Fruit fly (Drosophila melanogaster): ENCODE measurements around the gene DIP-iota.

Gene DIP-iota

DNA sequence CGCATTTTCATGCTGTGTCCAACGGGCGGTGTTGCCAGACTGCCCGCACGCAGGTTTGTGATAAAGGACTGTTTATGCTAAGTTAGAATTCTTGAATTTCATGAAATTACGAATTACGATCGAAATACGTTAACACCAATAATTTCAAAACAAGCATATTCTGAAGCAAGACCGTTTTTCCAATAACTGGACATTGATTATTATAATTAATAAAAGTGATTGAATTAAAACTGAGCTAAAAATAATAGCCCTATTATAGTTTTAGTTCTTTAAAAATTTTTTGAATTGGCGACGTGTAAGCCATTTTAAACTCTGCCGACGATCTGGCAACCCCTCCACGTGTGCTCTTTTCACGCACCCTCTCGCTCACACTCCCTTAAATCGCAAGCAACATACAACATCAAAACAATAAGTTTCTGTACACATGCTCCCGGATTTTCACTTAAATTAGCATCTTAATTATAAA lies 26.7 kb upstream of the DIP-iota start (continued):
- TF ChIP-seq CG11695 (GFP tag; IDR thresholded peaks at IDR 0.05) (peak; percentile 96), CG6175 (GFP tag; IDR thresholded peaks at IDR 0.05) (peak; percentile 74; the same call in 2 of the 3 replicates), CG17612 (GFP tag; IDR thresholded peaks at IDR 0.05) (peak; percentile 85), CG1647 (GFP tag; optimal IDR thresholded peaks at IDR 0.05) (peak; percentile 87), CG5180 (GFP tag; optimal IDR thresholded peaks at IDR 0.05) (peak; percentile 85), CG32532 (GFP tag; IDR thresholded peaks at IDR 0.05) (peak; percentile 95), CG7357 (GFP tag; IDR thresholded peaks at IDR 0.05) (peak; percentile 88), twi (tag; optimal IDR thresholded peaks at IDR 0.05) (peak; percentile 92), Drgx (GFP tag; IDR thresholded peaks at IDR 0.05) (peak; percentile 94), CG1603 (tag; optimal IDR thresholded peaks at IDR 0.05) (peak; percentile 82), CG8924 (tag; optimal IDR thresholded peaks at IDR 0.05) (peak; percentile 96), fu2 (GFP tag; optimal IDR thresholded peaks at IDR 0.05) (peak; percentile 91), CG15011 (GFP tag; optimal IDR thresholded peaks at IDR 0.05) (peak; percentile 95), D19A (tag; optimal IDR thresholded peaks at IDR 0.05) (peak; percentile 90), Nf-YC (tag; optimal IDR thresholded peaks at IDR 0.05) (peak; percentile 89), tna (GFP tag; IDR thresholded peaks at IDR 0.05; ENCODE audit: partially characterized antibody) (no peak), gce (GFP tag; IDR thresholded peaks at IDR 0.05) (peak; percentile 82), Poxn (GFP tag; IDR thresholded peaks at IDR 0.05) (peak; percentile 71), Rfx (GFP tag; IDR thresholded peaks at IDR 0.05) (peak; percentile 94), Optix (GFP tag; IDR thresholded peaks at IDR 0.05) (peak; percentile 80), CG4730 (GFP tag; IDR thresholded peaks at IDR 0.05) (peak; percentile 86), caup (GFP tag; optimal IDR thresholded peaks at IDR 0.05; ENCODE audit: severe bottlenecking) (peak; percentile 96), CG1529 (GFP tag; optimal IDR thresholded peaks at IDR 0.05) (peak; percentile 89), CG11696 (GFP tag; IDR thresholded peaks at IDR 0.05) (peak; percentile 75), CG1602 (GFP tag; optimal IDR thresholded peaks at IDR 0.05) (peak; percentile 95), Scr (GFP tag; IDR thresholded peaks at IDR 0.05; ENCODE audit: partially characterized antibody) (no peak), pfk (GFP tag; optimal IDR thresholded peaks at IDR 0.05) (peak; percentile 56), Lhr (GFP tag; optimal IDR thresholded peaks at IDR 0.05) (peak; percentile 83), CG9797 (GFP tag; optimal IDR thresholded peaks at IDR 0.05) (peak; percentile 35), z (GFP tag; IDR thresholded peaks at IDR 0.05) (no peak), kni (GFP tag; optimal IDR thresholded peaks at IDR 0.05) (peak; percentile 69), Ets65A (GFP tag) (peak; percentile 98), CG6683 (GFP tag; optimal IDR thresholded peaks at IDR 0.05) (peak; percentile 92), Ravus (GFP tag; IDR thresholded peaks at IDR 0.05) (peak; percentile 74), Xbp1 (GFP tag; optimal IDR thresholded peaks at IDR 0.05) (peak; percentile 96), unpg (GFP tag; optimal IDR thresholded peaks at IDR 0.05) (peak; percentile 96), crol (GFP tag; IDR thresholded peaks at IDR 0.05) (peak; percentile 48), Hr39 (optimal IDR thresholded peaks at IDR 0.05) (no peak), CG7963 (GFP tag; IDR thresholded peaks at IDR 0.05; ENCODE audit: partially characterized antibody) (no peak), Hr3 (GFP tag; optimal IDR thresholded peaks at IDR 0.05) (peak; percentile 96), inv (GFP tag; IDR thresholded peaks at IDR 0.05; ENCODE audit: partially characterized antibody) (no peak), gem (tag; optimal IDR thresholded peaks at IDR 0.05) (peak; percentile 98), stwl (tag; optimal IDR thresholded peaks at IDR 0.05) (peak; percentile 64), Ada2b (GFP tag; IDR thresholded peaks at IDR 0.05) (peak; percentile 91), sens-2 (GFP tag; IDR thresholded peaks at IDR 0.05) (peak; percentile 78), CG18011 (GFP tag; optimal IDR thresholded peaks at IDR 0.05) (peak; percentile 89), Myb (GFP tag; optimal IDR thresholded peaks at IDR 0.05) (peak; percentile 72), fd3F (GFP tag; optimal IDR thresholded peaks at IDR 0.05) (peak; percentile 95), mld (GFP tag; IDR thresholded peaks at IDR 0.05; ENCODE audit: partially characterized antibody) (no peak), CG14710 (tag; optimal IDR thresholded peaks at IDR 0.05) (peak; percentile 95), CG4360 (GFP tag; IDR thresholded peaks at IDR 0.05) (no peak; the same call in 1 of the 2 replicates)
